Worm (Caenorhabditis elegans) whole organism, L4 larva: Measurements from ENCODE around the gene dohh-1.

Experiments used
- F37D6.2 ChIP-seq: sonication (generic microtip); optimal IDR thresholded peaks from 2 replicates; lab custom pipeline; 2016; ENCODE audit warnings: mild to moderate bottlenecking, missing genetic modification characterization, missing compliant biosample characterization
- R02D3.7 ChIP-seq: fragments of 150-350 bp; sonication (generic microtip); optimal IDR thresholded peaks from 3 replicates; lab custom pipeline; 2014; ENCODE audit warnings: missing biosample characterization, missing genetic modification characterization
- T26A8.4 ChIP-seq: fragments of 200-800 bp; sonication (Bioruptor generic); IDR thresholded peaks from 2 replicates; pipeline ENCODE4 v1.3.6; 2022; ENCODE audit warnings: missing genetic modification characterization, missing compliant biosample characterization
- Y75B8A.6 ChIP-seq: fragments of 200-800 bp; sonication (Bioruptor generic); IDR thresholded peaks from 2 replicates; pipeline ENCODE4 v1.3.6; 2022; ENCODE audit warnings: missing genetic modification reagents, missing genetic modification characterization, missing compliant biosample characterization
- ZK337.2 ChIP-seq: fragments of 200-800 bp; sonication (Bioruptor generic); IDR thresholded peaks from 2 replicates; pipeline ENCODE4 v1.3.6; 2022; ENCODE audit warnings: missing genetic modification reagents, missing genetic modification characterization, missing compliant biosample characterization
- aha-1 ChIP-seq: fragments of 150-350 bp; peaks from one replicate; lab custom pipeline; 2014; ENCODE audit warnings: missing biosample characterization, missing genetic modification characterization
- ama-1 ChIP-seq: fragments of 150-350 bp; optimal IDR thresholded peaks from 2 replicates; lab custom pipeline; 2014; ENCODE audit warnings: inconsistent platforms, mixed read lengths
- arid-1 ChIP-seq: fragments of 200-800 bp; sonication (Bioruptor generic); conservative IDR thresholded peaks from 2 replicates; pipeline ENCODE4 v1.3.6; 2022; ENCODE audit warnings: missing genetic modification reagents, missing genetic modification characterization, missing compliant biosample characterization
- ceh-62 ChIP-seq: sonication (generic microtip); optimal IDR thresholded peaks from 2 replicates; lab custom pipeline; 2017; ENCODE audit warnings: missing biosample characterization, missing genetic modification characterization
- ces-1 ChIP-seq: fragments of 150-350 bp; sonication (generic microtip); optimal IDR thresholded peaks from 4 replicates; lab custom pipeline; 2014; ENCODE audit warnings: missing biosample characterization, missing genetic modification reagents, missing genetic modification characterization
- ctbp-1 ChIP-seq: fragments of 200-800 bp; sonication (Bioruptor generic); IDR thresholded peaks from 2 replicates; pipeline ENCODE4 v1.3.6; 2022; ENCODE audit warnings: missing genetic modification reagents, missing genetic modification characterization, missing compliant biosample characterization
- daf-12 ChIP-seq: fragments of 150-350 bp; optimal IDR thresholded peaks from 2 replicates; lab custom pipeline; 2014; ENCODE audit warnings: missing biosample characterization, missing genetic modification reagents, missing genetic modification characterization
- dmd-6 ChIP-seq: fragments of 200-800 bp; sonication (Bioruptor generic); IDR thresholded peaks from 2 replicates; pipeline ENCODE4 v1.3.6; 2022; ENCODE audit warnings: missing genetic modification reagents, missing genetic modification characterization, missing compliant biosample characterization
- dmd-9 ChIP-seq: fragments of 200-800 bp; sonication (Bioruptor generic); IDR thresholded peaks from 2 replicates; pipeline ENCODE4 v1.3.6; 2022; ENCODE audit warnings: missing genetic modification reagents, missing genetic modification characterization, missing compliant biosample characterization
- dve-1 ChIP-seq: sonication (generic microtip); optimal IDR thresholded peaks from 2 replicates; lab custom pipeline; 2017; ENCODE audit warnings: antibody characterized with exemption, mild to moderate bottlenecking, missing genetic modification characterization, missing compliant biosample characterization; ENCODE audit not compliant: insufficient read depth
- fkh-10 ChIP-seq: fragments of 150-350 bp; optimal IDR thresholded peaks from 2 replicates; lab custom pipeline; 2014; ENCODE audit warnings: missing biosample characterization, missing genetic modification reagents, missing genetic modification characterization
- fos-1 ChIP-seq: fragments of 150-350 bp; optimal IDR thresholded peaks from 2 replicates; lab custom pipeline; 2014; ENCODE audit warnings: missing biosample characterization, missing genetic modification characterization
- hlh-11 ChIP-seq: fragments of 200-800 bp; sonication (Bioruptor generic); optimal IDR thresholded peaks from 2 replicates; lab custom pipeline; 2018; ENCODE audit warnings: mild to moderate bottlenecking, missing genetic modification characterization, missing compliant biosample characterization
- hlh-30 ChIP-seq: sonication (generic microtip); optimal IDR thresholded peaks from 2 replicates; lab custom pipeline; 2017; ENCODE audit warnings: antibody characterized with exemption, mild to moderate bottlenecking, missing genetic modification characterization, missing compliant biosample characterization; ENCODE audit not compliant: insufficient read depth
- hmg-1.1 ChIP-seq: fragments of 200-800 bp; sonication (Bioruptor generic); IDR thresholded peaks from 2 replicates; pipeline ENCODE4 v1.3.6; 2022; ENCODE audit warnings: missing genetic modification reagents, missing genetic modification characterization, missing compliant biosample characterization
- jun-1 ChIP-seq: fragments of 150-350 bp; optimal IDR thresholded peaks from 2 replicates; lab custom pipeline; 2014; ENCODE audit warnings: missing biosample characterization, missing genetic modification reagents, missing genetic modification characterization
- lim-7 ChIP-seq: fragments of 200-800 bp; sonication (Bioruptor generic); IDR thresholded peaks from 2 replicates; pipeline ENCODE4 v1.3.6; 2022; ENCODE audit warnings: missing genetic modification characterization, missing compliant biosample characterization
- lin-1 ChIP-seq: fragments of 200-800 bp; sonication (Bioruptor generic); IDR thresholded peaks from 2 replicates; pipeline ENCODE4 v1.3.6; 2022; ENCODE audit warnings: missing genetic modification reagents, missing genetic modification characterization, missing compliant biosample characterization
- lin-29 ChIP-seq: fragments of 200-800 bp; sonication (Bioruptor generic); IDR thresholded peaks from 2 replicates; pipeline ENCODE4 v1.3.6; 2022; ENCODE audit warnings: missing genetic modification reagents, missing genetic modification characterization, missing compliant biosample characterization
- lsy-2 ChIP-seq, 2 experiments: fragments of 150-350 bp in 1 of 2; sonication (generic microtip) in 1 of 2; optimal IDR thresholded peaks; 2 replicates each; lab custom pipeline; 2014 to 2017; ENCODE audit warnings: missing biosample characterization in 2 of 2, missing genetic modification characterization in 2 of 2
- madf-9 ChIP-seq: fragments of 200-800 bp; sonication (Bioruptor generic); conservative IDR thresholded peaks from 2 replicates; pipeline ENCODE4 v1.3.6; 2022; ENCODE audit warnings: missing genetic modification reagents, missing genetic modification characterization, missing compliant biosample characterization
- mdl-1 ChIP-seq, 2 experiments: fragments of 150-350 bp in 1 of 2; sonication (generic microtip) in 1 of 2; optimal IDR thresholded peaks; 2 replicates each; lab custom pipeline; 2014 to 2017; ENCODE audit warnings: missing biosample characterization in 2 of 2, missing genetic modification characterization in 2 of 2
- mxl-2 ChIP-seq: fragments of 200-800 bp; sonication (Bioruptor generic); conservative IDR thresholded peaks from 2 replicates; pipeline ENCODE4 v1.3.6; 2022; ENCODE audit warnings: missing genetic modification reagents, missing genetic modification characterization, missing compliant biosample characterization
- nhr-10 ChIP-seq: fragments of 150-350 bp; optimal IDR thresholded peaks from 2 replicates; lab custom pipeline; 2014; ENCODE audit warnings: missing biosample characterization, missing genetic modification characterization
- nhr-102 ChIP-seq: sonication (generic microtip); optimal IDR thresholded peaks from 2 replicates; lab custom pipeline; 2016; ENCODE audit warnings: mild to moderate bottlenecking, missing genetic modification characterization, moderate library complexity, missing compliant biosample characterization
- nhr-11 ChIP-seq: fragments of 150-350 bp; optimal IDR thresholded peaks from 2 replicates; lab custom pipeline; 2014; ENCODE audit warnings: missing biosample characterization, missing genetic modification characterization
- nhr-25 ChIP-seq: sonication (generic microtip); optimal IDR thresholded peaks from 2 replicates; lab custom pipeline; 2017; ENCODE audit warnings: missing genetic modification characterization, mild to moderate bottlenecking, missing compliant biosample characterization, antibody characterized with exemption, moderate library complexity, borderline replicate concordance; ENCODE audit not compliant: insufficient read depth
- nhr-41 ChIP-seq: fragments of 200-800 bp; sonication (Bioruptor generic); IDR thresholded peaks from 2 replicates; pipeline ENCODE4 v1.3.6; 2022; ENCODE audit warnings: missing genetic modification reagents, missing genetic modification characterization, missing compliant biosample characterization
- nhr-42 ChIP-seq: fragments of 200-800 bp; sonication (Bioruptor generic); IDR thresholded peaks from 2 replicates; pipeline ENCODE4 v1.3.6; 2022; ENCODE audit warnings: missing genetic modification characterization, missing compliant biosample characterization
- nhr-6 ChIP-seq: fragments of 150-350 bp; optimal IDR thresholded peaks from 2 replicates; lab custom pipeline; 2014; ENCODE audit warnings: missing biosample characterization, missing genetic modification characterization
- nhr-76 ChIP-seq: fragments of 150-350 bp; optimal IDR thresholded peaks from 2 replicates; lab custom pipeline; 2014; ENCODE audit warnings: missing biosample characterization, missing genetic modification characterization
- pha-4 ChIP-seq, 2 experiments: fragments of 150-350 bp in 1 of 2; fragments of 200-800 bp in 1 of 2; sonication (Bioruptor generic) in 1 of 2; IDR thresholded peaks in 1 of 2; optimal IDR thresholded peaks in 1 of 2; 2 replicates each; pipeline versions ENCODE4 v1.3.6 to Lab custom; 2014 to 2022; ENCODE audit warnings: missing genetic modification characterization in 2 of 2, missing genetic modification reagents in 2 of 2, missing biosample characterization in 1 of 2, missing compliant biosample characterization in 1 of 2
- pqm-1 ChIP-seq: sonication (generic microtip); optimal IDR thresholded peaks from 2 replicates; lab custom pipeline; 2017; ENCODE audit warnings: missing biosample characterization, missing genetic modification characterization
- rbr-2 ChIP-seq: sonication (generic microtip); optimal IDR thresholded peaks from 2 replicates; lab custom pipeline; 2016; ENCODE audit warnings: missing genotype, missing genetic modification characterization, missing compliant biosample characterization
- saeg-2 ChIP-seq: fragments of 200-800 bp; sonication (Bioruptor generic); IDR thresholded peaks from 2 replicates; pipeline ENCODE4 v1.3.6; 2022; ENCODE audit warnings: missing genetic modification reagents, missing genetic modification characterization, missing compliant biosample characterization
- sdz-12 ChIP-seq: fragments of 200-800 bp; sonication (Bioruptor generic); optimal IDR thresholded peaks from 2 replicates; lab custom pipeline; 2018; ENCODE audit warnings: mild to moderate bottlenecking, missing genetic modification characterization, missing compliant biosample characterization
- snpc-1.2 ChIP-seq: fragments of 200-800 bp; sonication (Bioruptor generic); IDR thresholded peaks from 2 replicates; pipeline ENCODE4 v1.3.6; 2022; ENCODE audit warnings: missing genetic modification reagents, missing genetic modification characterization, missing compliant biosample characterization
- snpc-4 ChIP-seq: fragments of 150-350 bp; optimal IDR thresholded peaks from 2 replicates; lab custom pipeline; 2014; ENCODE audit warnings: missing biosample characterization, missing genetic modification characterization
- spr-3 ChIP-seq: fragments of 200-800 bp; sonication (Bioruptor generic); optimal IDR thresholded peaks from 2 replicates; lab custom pipeline; 2018; ENCODE audit warnings: mild to moderate bottlenecking, missing genetic modification characterization, missing compliant biosample characterization
- unc-130 ChIP-seq: sonication (generic microtip); optimal IDR thresholded peaks from 2 replicates; lab custom pipeline; 2016; ENCODE audit warnings: missing genetic modification reagents, missing genetic modification characterization, missing compliant biosample characterization
- unc-39 ChIP-seq: sonication (generic microtip); optimal IDR thresholded peaks from 2 replicates; lab custom pipeline; 2017; ENCODE audit warnings: missing biosample characterization, missing genetic modification characterization
- zip-2 ChIP-seq: fragments of 150-350 bp; optimal IDR thresholded peaks from 2 replicates; lab custom pipeline; 2014; ENCODE audit warnings: missing biosample characterization, missing genetic modification characterization
- ztf-11 ChIP-seq: fragments of 150-350 bp; optimal IDR thresholded peaks from 2 replicates; lab custom pipeline; 2014; ENCODE audit warnings: missing biosample characterization, missing genetic modification characterization
- ztf-7 ChIP-seq: fragments of 150-350 bp; optimal IDR thresholded peaks from 2 replicates; lab custom pipeline; 2014; ENCODE audit warnings: missing biosample characterization, missing genetic modification characterization

dohh-1 gene

ce11 chrII:10551985-10552736 lies 27.6 kb upstream of the dohh-1 start:
- no peak for TF ChIP-seq snpc-4
- peak; percentile 82 for TF ChIP-seq ama-1
- peak; percentile 99 for TF ChIP-seq aha-1 (tag; lab: Kevin White, UChicago)
- peak; percentile 39 for TF ChIP-seq madf-9 (GFP tag; lab: Robert Waterston, UW)
- TF ChIP-seq T26A8.4, result peak; percentile 67
- no peak for TF ChIP-seq R02D3.7 (tag; lab: Kevin White, UChicago)
- peak; percentile 82 for TF ChIP-seq nhr-10
- TF ChIP-seq ztf-11 (tag; lab: Kevin White, UChicago), result no peak
- TF ChIP-seq lin-29 (GFP tag; lab: Robert Waterston, UW), result peak; percentile 70; the same call in 1 of the 2 replicates
- no peak for TF ChIP-seq pqm-1 (tag; lab: Kevin White, UChicago)
- peak; percentile 6; the same call in 1 of the 2 replicates for TF ChIP-seq ZK337.2 (GFP tag; lab: Robert Waterston, UW)
- TF ChIP-seq F37D6.2 (tag; lab: Kevin White, UChicago), result peak; percentile 70
- 0 out of 2 replicates have a peak, but pooled peaks have one; percentile 18 for TF ChIP-seq lim-7 (GFP tag; lab: Robert Waterston, UW)
- no peak for TF ChIP-seq dmd-9 (GFP tag; lab: Robert Waterston, UW)
- peak; percentile 96 for TF ChIP-seq dve-1 (tag; lab: Kevin White, UChicago)
- TF ChIP-seq nhr-11, result peak; percentile 98
- TF ChIP-seq mxl-2 (GFP tag; lab: Robert Waterston, UW), result 0 out of 2 replicates have a peak, but pooled peaks have one; percentile 16
- TF ChIP-seq hlh-30, result peak; percentile 99
- TF ChIP-seq ztf-7 (tag; lab: Kevin White, UChicago), result peak; percentile 61
- no peak for TF ChIP-seq zip-2 (tag; lab: Kevin White, UChicago)
- TF ChIP-seq nhr-102 (tag; lab: Kevin White, UChicago), result peak; percentile 72
- peak; percentile 63 for TF ChIP-seq ces-1 (GFP tag; lab: Kevin White, UChicago)
- no peak for TF ChIP-seq snpc-1.2 (GFP tag; lab: Robert Waterston, UW)
- peak; percentile 41; the same call in 1 of the 2 replicates for TF ChIP-seq pha-4 (GFP tag; IDR thresholded peaks at IDR 0.05; lab: Robert Waterston, UW)
- TF ChIP-seq pha-4 (tag; optimal IDR thresholded peaks at IDR 0.05; lab: Kevin White, UChicago), result no peak
- TF ChIP-seq rbr-2 (tag; lab: Kevin White, UChicago), result peak; percentile 83
- peak; percentile 80 for TF ChIP-seq hmg-1.1 (GFP tag; lab: Robert Waterston, UW)
- peak; percentile 66 for TF ChIP-seq nhr-6 (tag; lab: Kevin White, UChicago)
- no peak for TF ChIP-seq unc-130 (GFP tag; lab: Kevin White, UChicago)
- peak; percentile 96 for TF ChIP-seq hlh-11 (tag; lab: Kevin White, UChicago)
- TF ChIP-seq nhr-42, result peak; percentile 60; the same call in 1 of the 2 replicates
- TF ChIP-seq fos-1, result peak; percentile 66
- peak; percentile 24; the same call in 1 of the 2 replicates for TF ChIP-seq nhr-41 (GFP tag; lab: Robert Waterston, UW)
- peak; percentile 80 for TF ChIP-seq ctbp-1 (GFP tag; lab: Robert Waterston, UW)
- TF ChIP-seq nhr-25 (tag; lab: Kevin White, UChicago), result peak; percentile 81
- peak; percentile 26 for TF ChIP-seq spr-3 (GFP tag; lab: Kevin White, UChicago)
- no peak for TF ChIP-seq ceh-62 (tag; lab: Kevin White, UChicago)
- peak; percentile 76 to 91 for TF ChIP-seq mdl-1 (tag; optimal IDR thresholded peaks at IDR 0.05; lab: Kevin White, UChicago)
- 0 out of 2 replicates have a peak, but pooled peaks have one; percentile 74 for TF ChIP-seq Y75B8A.6 (GFP tag; lab: Robert Waterston, UW)
- peak; percentile 89 for TF ChIP-seq saeg-2
- TF ChIP-seq sdz-12 (GFP tag; lab: Kevin White, UChicago), result peak; percentile 7
- TF ChIP-seq fkh-10, result peak; percentile 91
- TF ChIP-seq lsy-2 (tag; optimal IDR thresholded peaks at IDR 0.05; lab: Kevin White, UChicago), result peak; percentile 76 to 92
- peak; percentile 87 for TF ChIP-seq dmd-6 (GFP tag; lab: Robert Waterston, UW)
- peak; percentile 77; the same call in 1 of the 2 replicates for TF ChIP-seq lin-1 (GFP tag; lab: Robert Waterston, UW)
- TF ChIP-seq nhr-76 (tag; lab: Kevin White, UChicago), result peak; percentile 64
- TF ChIP-seq arid-1, result peak; percentile 28; the same call in 1 of the 2 replicates
- no peak for TF ChIP-seq daf-12 (tag; lab: Kevin White, UChicago)
- TF ChIP-seq unc-39, result no peak
- TF ChIP-seq jun-1 (tag; lab: Kevin White, UChicago), result peak; percentile 89
